Worm (Caenorhabditis elegans): ENCODE measurements around the gene K10B3.5.

Gene K10B3.5

ce11 chrX:3111687-3112086, 5.4 kb upstream of the K10B3.5 start:
- TF ChIP-seq ets-7 (tag; optimal IDR thresholded peaks at IDR 0.05) (no peak), ceh-13 (GFP tag; optimal IDR thresholded peaks at IDR 0.05) (no peak), tra-4 (tag; optimal IDR thresholded peaks at IDR 0.05) (no peak), hmg-4 (GFP tag; optimal IDR thresholded peaks at IDR 0.05) (no peak), B0310.2 (tag; optimal IDR thresholded peaks at IDR 0.05) (no peak), ceh-36 (tag; optimal IDR thresholded peaks at IDR 0.05) (no peak), flt-1 (GFP tag; IDR thresholded peaks at IDR 0.05) (no peak), tbx-37 (GFP tag; conservative IDR thresholded peaks at IDR 0.05) (no peak)

ce11 chrX:3111066-3111465, 4.8 kb upstream of the K10B3.5 start:
- TF ChIP-seq scrt-1 (GFP tag; IDR thresholded peaks at IDR 0.05) (no peak), hmbx-1 (tag; optimal IDR thresholded peaks at IDR 0.05) (no peak), hmg-4 (GFP tag; optimal IDR thresholded peaks at IDR 0.05) (no peak), aly-1 (tag; optimal IDR thresholded peaks at IDR 0.05) (no peak), flt-1 (GFP tag; IDR thresholded peaks at IDR 0.05) (no peak), ceh-36 (tag; optimal IDR thresholded peaks at IDR 0.05) (no peak), ama-1 (optimal IDR thresholded peaks at IDR 0.05) (no peak), ceh-13 (GFP tag; optimal IDR thresholded peaks at IDR 0.05) (no peak), tbx-37 (GFP tag; conservative IDR thresholded peaks at IDR 0.05) (no peak), tbx-11 (GFP tag; IDR thresholded peaks at IDR 0.05) (no peak), B0310.2 (tag; optimal IDR thresholded peaks at IDR 0.05) (no peak), hnd-1 (tag; optimal IDR thresholded peaks at IDR 0.05) (no peak), F13C5.2 (tag; optimal IDR thresholded peaks at IDR 0.05) (no peak), sea-1 (GFP tag; conservative IDR thresholded peaks at IDR 0.05) (no peak), ets-7 (tag; optimal IDR thresholded peaks at IDR 0.05) (no peak), tra-4 (tag; optimal IDR thresholded peaks at IDR 0.05) (no peak), pes-1 (GFP tag; IDR thresholded peaks at IDR 0.05) (no peak)

ce11 chrX:3110576-3110975, 4.3 kb upstream of the K10B3.5 start, which contains the start of gene gpcp-1:
Gene gpcp-1 (minus strand): TSS chrX:3110628.
- TF ChIP-seq ceh-13 (GFP tag; optimal IDR thresholded peaks at IDR 0.05) (no peak), hmg-4 (GFP tag; optimal IDR thresholded peaks at IDR 0.05) (no peak), F13C5.2 (tag; optimal IDR thresholded peaks at IDR 0.05) (no peak), sea-1 (GFP tag; conservative IDR thresholded peaks at IDR 0.05) (no peak), pes-1 (GFP tag; IDR thresholded peaks at IDR 0.05) (no peak), B0310.2 (tag; optimal IDR thresholded peaks at IDR 0.05) (no peak), flt-1 (GFP tag; IDR thresholded peaks at IDR 0.05) (no peak), ceh-36 (tag; optimal IDR thresholded peaks at IDR 0.05) (no peak), tbx-11 (GFP tag; IDR thresholded peaks at IDR 0.05) (no peak), aly-1 (tag; optimal IDR thresholded peaks at IDR 0.05) (no peak), scrt-1 (GFP tag; IDR thresholded peaks at IDR 0.05) (no peak), ets-7 (tag; optimal IDR thresholded peaks at IDR 0.05) (no peak), tra-4 (tag; optimal IDR thresholded peaks at IDR 0.05) (no peak), tbx-37 (GFP tag; conservative IDR thresholded peaks at IDR 0.05) (no peak), hnd-1 (tag; optimal IDR thresholded peaks at IDR 0.05) (no peak)

ce11 chrX:3108603-3109002, 2.3 kb upstream of the K10B3.5 start:
- TF ChIP-seq F13C5.2 (tag; optimal IDR thresholded peaks at IDR 0.05) (no peak), ets-7 (tag; optimal IDR thresholded peaks at IDR 0.05) (no peak), hnd-1 (tag; optimal IDR thresholded peaks at IDR 0.05) (no peak), ceh-36 (tag; optimal IDR thresholded peaks at IDR 0.05) (no peak), ama-1 (optimal IDR thresholded peaks at IDR 0.05) (no peak), scrt-1 (GFP tag; IDR thresholded peaks at IDR 0.05) (no peak), tbx-11 (GFP tag; IDR thresholded peaks at IDR 0.05) (no peak), B0310.2 (tag; optimal IDR thresholded peaks at IDR 0.05) (no peak), tra-4 (tag; optimal IDR thresholded peaks at IDR 0.05) (no peak), hmbx-1 (tag; optimal IDR thresholded peaks at IDR 0.05) (no peak), sea-1 (GFP tag; conservative IDR thresholded peaks at IDR 0.05) (no peak), pes-1 (GFP tag; IDR thresholded peaks at IDR 0.05) (no peak)

ce11 chrX:3102817-3103216, 3.5 kb downstream of the K10B3.5 start:
- TF ChIP-seq tbx-37 (GFP tag; conservative IDR thresholded peaks at IDR 0.05) (no peak), ceh-36 (tag; optimal IDR thresholded peaks at IDR 0.05) (no peak), B0310.2 (tag; optimal IDR thresholded peaks at IDR 0.05) (no peak), tbx-11 (GFP tag; IDR thresholded peaks at IDR 0.05) (peak; percentile 8; the same call in 1 of the 2 replicates), sea-1 (GFP tag; conservative IDR thresholded peaks at IDR 0.05) (no peak), hmg-4 (GFP tag; optimal IDR thresholded peaks at IDR 0.05) (peak; percentile 86), scrt-1 (GFP tag; IDR thresholded peaks at IDR 0.05) (no peak), ceh-13 (GFP tag; optimal IDR thresholded peaks at IDR 0.05) (no peak), F13C5.2 (tag; optimal IDR thresholded peaks at IDR 0.05) (no peak), hnd-1 (tag; optimal IDR thresholded peaks at IDR 0.05) (no peak), tra-4 (tag; optimal IDR thresholded peaks at IDR 0.05) (no peak), ama-1 (optimal IDR thresholded peaks at IDR 0.05) (no peak), ets-7 (tag; optimal IDR thresholded peaks at IDR 0.05) (no peak), aly-1 (tag; optimal IDR thresholded peaks at IDR 0.05) (no peak)

- no peak for TF ChIP-seq tra-4 (tag; optimal IDR thresholded peaks at IDR 0.05)
- no peak for TF ChIP-seq hmg-4 (GFP tag; optimal IDR thresholded peaks at IDR 0.05)
- TF ChIP-seq flt-1 (GFP tag; IDR thresholded peaks at IDR 0.05), result no peak
- no peak for TF ChIP-seq ets-7 (tag; optimal IDR thresholded peaks at IDR 0.05)
- TF ChIP-seq pes-1 (GFP tag; IDR thresholded peaks at IDR 0.05), result no peak
- TF ChIP-seq tbx-11 (GFP tag; IDR thresholded peaks at IDR 0.05), result no peak
- no peak for TF ChIP-seq F13C5.2 (tag; optimal IDR thresholded peaks at IDR 0.05)
These were observed 4.1 kb downstream of the K10B3.5 start, which contains the start of gene ztf-13 for ce11 chrX:3102165-3102564. Gene ztf-13 (minus strand): TSS chrX:3102175.

ce11 chrX:3101562-3101961, 4.7 kb downstream of the K10B3.5 start:
- TF ChIP-seq F13C5.2 (tag; optimal IDR thresholded peaks at IDR 0.05), result no peak

- peak; percentile 88 for TF ChIP-seq F13C5.2 (tag; optimal IDR thresholded peaks at IDR 0.05)
- peak; percentile 13 for TF ChIP-seq tra-4 (tag; optimal IDR thresholded peaks at IDR 0.05)
- TF ChIP-seq B0310.2 (tag; optimal IDR thresholded peaks at IDR 0.05), result no peak
- no peak for TF ChIP-seq ama-1 (optimal IDR thresholded peaks at IDR 0.05)
- peak; percentile 45; the same call in 1 of the 2 replicates for TF ChIP-seq flt-1 (GFP tag; IDR thresholded peaks at IDR 0.05)
- no peak for TF ChIP-seq ceh-13 (GFP tag; optimal IDR thresholded peaks at IDR 0.05)
- peak; percentile 13 for TF ChIP-seq hnd-1 (tag; optimal IDR thresholded peaks at IDR 0.05)
- TF ChIP-seq pes-1 (GFP tag; IDR thresholded peaks at IDR 0.05), result peak; percentile 75
- TF ChIP-seq aly-1 (tag; optimal IDR thresholded peaks at IDR 0.05), result no peak
- TF ChIP-seq ets-7 (tag; optimal IDR thresholded peaks at IDR 0.05), result no peak
- peak; percentile 58; the same call in 1 of the 2 replicates for TF ChIP-seq scrt-1 (GFP tag; IDR thresholded peaks at IDR 0.05)
- 0 out of 2 replicates have a peak, but pooled peaks have one; percentile 28 for TF ChIP-seq tbx-11 (GFP tag; IDR thresholded peaks at IDR 0.05)
- peak; percentile 65; the same call in 1 of the 2 replicates for TF ChIP-seq sea-1 (GFP tag; conservative IDR thresholded peaks at IDR 0.05)
- TF ChIP-seq ceh-36 (tag; optimal IDR thresholded peaks at IDR 0.05), result peak; percentile 38
- TF ChIP-seq tbx-37 (GFP tag; conservative IDR thresholded peaks at IDR 0.05), result peak; percentile 29; the same call in 1 of the 2 replicates
- peak; percentile 19 for TF ChIP-seq hmbx-1 (tag; optimal IDR thresholded peaks at IDR 0.05)
- TF ChIP-seq hmg-4 (GFP tag; optimal IDR thresholded peaks at IDR 0.05), result peak; percentile 55
These were observed 6.4 kb downstream of the K10B3.5 start, which contains the start of gene sec-3 for ce11 chrX:3099832-3100231. Gene sec-3 (minus strand): TSS chrX:3099852.

All from whole organism, early embryonic.